Worm (Caenorhabditis elegans) whole organism, L1 larva: ENCODE data around the gene lips-12.

ENCODE experiments used
- egl-27 ChIP-seq, 2 experiments: fragments of 150-350 bp in 1 of 2; sonication (generic microtip); optimal IDR thresholded peaks; 3 replicates each; lab custom pipeline; 2017 to 2018; ENCODE audit warnings: missing biosample characterization in 2 of 2, missing genetic modification characterization in 2 of 2, missing genetic modification reagents in 2 of 2
- grh-1 ChIP-seq: fragments of 200-800 bp; sonication (Bioruptor generic); IDR thresholded peaks from 2 replicates; pipeline ENCODE4 v1.3.6; 2022; ENCODE audit warnings: missing genetic modification reagents, missing genetic modification characterization, missing compliant biosample characterization
- jun-1 ChIP-seq: fragments of 150-350 bp; optimal IDR thresholded peaks from 2 replicates; lab custom pipeline; 2014; ENCODE audit warnings: missing biosample characterization, missing genetic modification reagents, missing genetic modification characterization
- lin-15B ChIP-seq: fragments of 150-350 bp; sonication (generic microtip); optimal IDR thresholded peaks from 3 replicates; lab custom pipeline; 2014; ENCODE audit warnings: missing biosample characterization, missing genetic modification characterization
- lsy-2 ChIP-seq, 2 experiments: fragments of 150-350 bp; optimal IDR thresholded peaks; 2 replicates each; lab custom pipeline; 2014; ENCODE audit warnings: missing biosample characterization in 2 of 2, missing genetic modification characterization in 2 of 2
- nhr-12 ChIP-seq: sonication (generic microtip); optimal IDR thresholded peaks from 2 replicates; lab custom pipeline; 2017; ENCODE audit warnings: missing biosample characterization, missing genetic modification characterization
- nhr-76 ChIP-seq: sonication (generic microtip); optimal IDR thresholded peaks from 2 replicates; lab custom pipeline; 2017; ENCODE audit warnings: missing biosample characterization, missing genetic modification characterization
- sptf-1 ChIP-seq: fragments of 150-350 bp; optimal IDR thresholded peaks from 2 replicates; lab custom pipeline; 2014; ENCODE audit warnings: missing biosample characterization, missing genetic modification characterization

DNA sequence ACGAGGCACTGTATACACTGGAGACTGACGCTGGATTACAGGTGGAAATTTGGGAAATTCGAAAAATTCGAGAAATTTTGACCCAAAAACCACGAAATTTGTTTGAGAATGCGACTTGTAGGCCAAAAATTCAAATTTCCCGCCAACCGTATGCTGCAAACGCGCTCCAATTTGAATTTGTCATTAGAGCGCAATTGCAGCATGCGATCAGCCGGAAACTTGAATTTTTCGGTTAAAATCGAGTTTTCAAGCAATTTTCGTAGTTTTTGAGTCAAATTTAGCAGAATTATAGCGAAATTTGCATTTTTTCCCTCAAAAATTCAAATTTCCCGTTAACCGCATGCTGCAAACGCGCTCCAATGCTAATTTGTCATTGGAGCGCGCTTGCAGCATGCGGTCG is 16.2 kb upstream of the lips-12 start:
- TF ChIP-seq lin-15B (tag; lab: Kevin White, UChicago) (no peak), nhr-76 (no peak), jun-1 (tag; lab: Kevin White, UChicago) (no peak), lsy-2 (tag; optimal IDR thresholded peaks at IDR 0.05; lab: Kevin White, UChicago) (no peak), sptf-1 (tag; lab: Kevin White, UChicago) (no peak), grh-1 (GFP tag; lab: Robert Waterston, UW) (no peak), nhr-12 (tag; lab: Kevin White, UChicago) (no peak), egl-27 (tag; optimal IDR thresholded peaks at IDR 0.05; lab: Kevin White, UChicago) (no peak)
